Worm (Caenorhabditis elegans) whole organism, young adult: Measurements from ENCODE around the gene K08H2.3.

Experiments
- B0035.1 ChIP-seq: sonication (generic microtip); optimal IDR thresholded peaks from 2 replicates; lab custom pipeline; 2016; ENCODE audit warnings: missing genetic modification characterization, mild to moderate bottlenecking, missing compliant biosample characterization, missing genotype, missing genetic modification reagents
- B0336.3 ChIP-seq: fragments of 200-800 bp; sonication (Bioruptor generic); IDR thresholded peaks from 2 replicates; pipeline ENCODE4 v1.3.6; 2022; ENCODE audit warnings: missing genetic modification characterization, missing compliant biosample characterization
- F57C9.4 ChIP-seq: sonication (generic microtip); optimal IDR thresholded peaks from 2 replicates; lab custom pipeline; 2017; ENCODE audit warnings: mild to moderate bottlenecking, missing genetic modification characterization, missing compliant biosample characterization
- K11D2.4 ChIP-seq: fragments of 200-800 bp; sonication (Bioruptor generic); IDR thresholded peaks from 2 replicates; pipeline ENCODE4 v1.3.6; 2022; ENCODE audit warnings: missing genetic modification reagents, missing genetic modification characterization, missing compliant biosample characterization
- T07F8.4 ChIP-seq: sonication (generic microtip); optimal IDR thresholded peaks from 2 replicates; lab custom pipeline; 2016; ENCODE audit warnings: mild to moderate bottlenecking, missing genetic modification characterization, moderate library complexity, missing compliant biosample characterization
- ceh-91 ChIP-seq: fragments of 200-800 bp; sonication (Bioruptor generic); IDR thresholded peaks from 2 replicates; pipeline ENCODE4 v1.3.6; 2022; ENCODE audit warnings: missing genetic modification reagents, missing genetic modification characterization, missing compliant biosample characterization
- ets-4 ChIP-seq: fragments of 200-800 bp; sonication (Bioruptor generic); optimal IDR thresholded peaks from 2 replicates; lab custom pipeline; 2018; ENCODE audit warnings: mild to moderate bottlenecking, missing genetic modification characterization, missing compliant biosample characterization
- pha-4 ChIP-seq: fragments of 150-350 bp; sonication (generic microtip); optimal IDR thresholded peaks from 2 replicates; lab custom pipeline; 2014; ENCODE audit warnings: missing biosample characterization, missing genetic modification reagents, missing genetic modification characterization
- tbx-9 ChIP-seq: sonication (generic microtip); optimal IDR thresholded peaks from 2 replicates; lab custom pipeline; 2016; ENCODE audit warnings: borderline replicate concordance, missing genetic modification characterization, inconsistent platforms, missing compliant biosample characterization
- zfh-2 ChIP-seq: fragments of 200-800 bp; sonication (Bioruptor generic); conservative IDR thresholded peaks from 2 replicates; pipeline ENCODE4 v1.3.6; 2022; ENCODE audit warnings: missing genetic modification reagents, missing genetic modification characterization, missing compliant biosample characterization
- zim-3 ChIP-seq: sonication (generic microtip); optimal IDR thresholded peaks from 2 replicates; lab custom pipeline; 2017; ENCODE audit warnings: mild to moderate bottlenecking, missing genetic modification characterization, moderate library complexity, missing compliant biosample characterization

DNA sequence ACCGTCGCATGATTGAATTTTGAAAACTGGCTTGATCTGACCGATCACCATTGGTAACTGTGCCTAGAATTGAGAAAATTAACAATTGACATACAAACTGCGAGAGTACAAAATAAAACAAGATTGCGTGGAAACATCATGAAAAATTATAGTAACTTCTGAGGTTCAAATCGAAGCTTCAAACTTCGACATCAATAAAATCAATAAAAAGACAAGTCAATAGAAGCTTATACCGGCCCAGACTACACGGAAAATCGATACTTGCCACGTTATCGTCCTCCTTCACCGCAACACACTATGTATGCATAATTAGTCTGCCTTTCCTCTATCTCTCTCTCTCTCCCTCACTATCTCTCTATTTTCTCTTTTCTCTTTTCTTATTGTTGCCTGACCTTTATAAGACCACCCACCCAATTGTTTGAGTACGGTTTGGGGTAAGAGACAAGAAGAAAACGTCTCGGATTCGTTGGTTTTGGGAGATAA is 10.5 kb upstream of the K08H2.3 start, which contains the start of gene skr-21:
- no peak for TF ChIP-seq ceh-91 (GFP tag; lab: Robert Waterston, UW)
- no peak for TF ChIP-seq K11D2.4 (GFP tag; lab: Robert Waterston, UW)
- TF ChIP-seq zim-3: no peak
- TF ChIP-seq ets-4: no peak
- TF ChIP-seq F57C9.4: no peak
- no peak for TF ChIP-seq tbx-9 (tag; lab: Kevin White, UChicago)
- no peak for TF ChIP-seq B0035.1 (tag; lab: Kevin White, UChicago)
- TF ChIP-seq B0336.3 (GFP tag; lab: Robert Waterston, UW): no peak
- TF ChIP-seq pha-4 (tag; lab: Kevin White, UChicago): no peak
- TF ChIP-seq T07F8.4: no peak
- TF ChIP-seq zfh-2 (GFP tag; lab: Robert Waterston, UW): no peak
